Fruit fly (Drosophila melanogaster): ENCODE data around the gene comm.

DNA sequence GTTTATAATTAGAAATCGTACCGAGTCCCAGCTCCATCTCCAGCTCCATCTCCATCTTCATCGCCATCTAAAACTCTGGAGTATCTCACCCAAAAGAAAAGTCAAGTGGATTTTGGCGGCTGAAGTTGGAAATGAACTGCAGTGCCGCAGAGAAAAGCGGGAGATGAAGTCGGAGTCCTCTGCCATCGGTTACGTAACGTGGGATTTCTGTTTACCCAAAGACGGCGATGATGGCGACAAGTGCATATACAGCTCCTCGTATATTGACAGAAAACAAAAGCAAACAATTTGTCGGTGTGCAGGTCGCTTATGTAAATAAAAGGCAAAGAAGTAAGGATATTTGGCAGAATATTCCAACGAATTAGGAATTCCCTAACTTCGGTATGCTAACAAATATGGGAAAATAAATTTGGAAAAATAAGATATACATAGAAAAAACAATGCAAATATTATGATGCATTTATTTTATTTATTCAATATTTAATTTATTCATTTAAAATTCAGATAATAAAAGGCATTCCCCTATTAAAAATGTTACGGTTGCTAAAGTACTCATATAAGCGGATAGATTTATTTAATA is 20.2 kb upstream of the comm start:
- TF ChIP-seq Ets96B (tag; optimal IDR thresholded peaks at IDR 0.05) (no peak), CG11294 (GFP tag; IDR thresholded peaks at IDR 0.05) (no peak), CG34406 (GFP tag; optimal IDR thresholded peaks at IDR 0.05) (no peak), Met (GFP tag; optimal IDR thresholded peaks at IDR 0.05) (no peak), Sox102F (GFP tag; optimal IDR thresholded peaks at IDR 0.05) (no peak)
